Worm (Caenorhabditis elegans) whole organism, L2 larva: Measurements from ENCODE around the gene chil-17.

Experiments
- aly-2 ChIP-seq: fragments of 150-350 bp; optimal IDR thresholded peaks from 2 replicates; lab custom pipeline; 2014; ENCODE audit warnings: missing biosample characterization, missing genetic modification characterization
- crh-2 ChIP-seq: sonication (generic microtip); optimal IDR thresholded peaks from 2 replicates; lab custom pipeline; 2017; ENCODE audit warnings: missing biosample characterization, missing genetic modification characterization
- elt-3 ChIP-seq: sonication (generic microtip); optimal IDR thresholded peaks from 2 replicates; lab custom pipeline; 2017; ENCODE audit warnings: missing biosample characterization, missing genetic modification characterization
- mdl-1 ChIP-seq, 2 experiments: fragments of 150-350 bp in 1 of 2; sonication (generic microtip) in 1 of 2; optimal IDR thresholded peaks; 2 replicates each; lab custom pipeline; 2017; ENCODE audit warnings: missing biosample characterization in 2 of 2, missing genetic modification characterization in 2 of 2
- nhr-237 ChIP-seq: fragments of 150-350 bp; optimal IDR thresholded peaks from 2 replicates; lab custom pipeline; 2014; ENCODE audit warnings: missing biosample characterization, missing genetic modification characterization
- nhr-6 ChIP-seq: fragments of 150-350 bp; optimal IDR thresholded peaks from 2 replicates; lab custom pipeline; 2014; ENCODE audit warnings: missing biosample characterization, missing genetic modification characterization
- nhr-77 ChIP-seq: fragments of 150-350 bp; optimal IDR thresholded peaks from 2 replicates; lab custom pipeline; 2014; ENCODE audit warnings: missing biosample characterization, missing genetic modification characterization

DNA sequence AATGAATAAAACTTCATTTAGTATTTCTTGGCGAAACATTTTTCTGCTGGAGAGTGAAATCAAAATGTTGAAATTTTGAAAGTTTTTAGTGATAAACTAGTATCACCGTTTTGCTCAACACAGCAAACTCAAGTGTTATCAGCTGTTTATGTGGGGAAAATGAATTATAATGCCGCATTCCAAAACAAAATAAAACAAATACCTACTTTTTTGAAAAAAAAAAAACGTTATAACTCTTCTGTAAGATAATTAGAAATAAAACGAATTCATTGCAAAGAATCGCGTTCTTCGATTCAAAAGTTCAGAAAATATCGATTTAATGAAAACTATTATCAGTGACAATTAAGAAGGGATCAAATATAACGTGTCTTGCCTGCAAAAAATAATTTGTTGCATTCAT is 42.5 kb downstream of the chil-17 start, which contains the start of gene Y51B9A.9:
- no peak for TF ChIP-seq nhr-77 (tag; lab: Kevin White, UChicago)
- no peak for TF ChIP-seq mdl-1 (tag; optimal IDR thresholded peaks at IDR 0.05; lab: Kevin White, UChicago)
- no peak for TF ChIP-seq nhr-237 (tag; lab: Kevin White, UChicago)
- no peak for TF ChIP-seq aly-2
- TF ChIP-seq crh-2, result no peak
- TF ChIP-seq nhr-6 (tag; lab: Kevin White, UChicago), result no peak
- TF ChIP-seq elt-3, result no peak
